Worm (Caenorhabditis elegans): ENCODE data around the gene ocam-1.

ocam-1 gene

DNA sequence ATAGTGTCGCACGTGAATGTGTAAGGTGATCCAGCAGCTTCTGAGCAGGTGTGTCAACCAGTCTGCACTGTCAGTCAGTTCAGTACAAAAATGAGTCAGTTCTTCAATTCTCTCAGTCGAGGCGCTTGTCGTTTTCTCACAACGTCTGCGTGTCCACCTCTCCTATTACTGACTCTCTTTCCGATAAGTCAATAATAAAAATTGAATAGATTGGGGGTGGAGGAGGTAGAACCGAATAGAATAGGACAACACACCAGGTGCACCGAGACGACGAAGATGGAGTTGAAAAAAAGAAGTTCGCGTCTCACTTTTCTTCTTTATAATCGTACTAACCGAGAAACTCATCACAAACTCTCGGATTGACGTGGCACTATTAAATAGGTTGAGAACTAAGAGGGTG is 39.7 kb downstream of the ocam-1 start:
- TF ChIP-seq ztf-23 (GFP tag; IDR thresholded peaks at IDR 0.05): no peak
- no peak for TF ChIP-seq med-1 (GFP tag; optimal IDR thresholded peaks at IDR 0.05; ENCODE audit: insufficient read depth)
- no peak for TF ChIP-seq klf-2 (GFP tag; conservative IDR thresholded peaks at IDR 0.05)
- TF ChIP-seq tab-1 (GFP tag; IDR thresholded peaks at IDR 0.05): no peak
- no peak for TF ChIP-seq flt-1 (GFP tag; IDR thresholded peaks at IDR 0.05)
- TF ChIP-seq cog-1 (tag; optimal IDR thresholded peaks at IDR 0.05): no peak
- no peak for TF ChIP-seq ztf-29 (GFP tag; IDR thresholded peaks at IDR 0.05)
- no peak for TF ChIP-seq T22C8.4 (GFP tag; IDR thresholded peaks at IDR 0.05)
- no peak for TF ChIP-seq ref-1 (GFP tag; conservative IDR thresholded peaks at IDR 0.05)

DNA sequence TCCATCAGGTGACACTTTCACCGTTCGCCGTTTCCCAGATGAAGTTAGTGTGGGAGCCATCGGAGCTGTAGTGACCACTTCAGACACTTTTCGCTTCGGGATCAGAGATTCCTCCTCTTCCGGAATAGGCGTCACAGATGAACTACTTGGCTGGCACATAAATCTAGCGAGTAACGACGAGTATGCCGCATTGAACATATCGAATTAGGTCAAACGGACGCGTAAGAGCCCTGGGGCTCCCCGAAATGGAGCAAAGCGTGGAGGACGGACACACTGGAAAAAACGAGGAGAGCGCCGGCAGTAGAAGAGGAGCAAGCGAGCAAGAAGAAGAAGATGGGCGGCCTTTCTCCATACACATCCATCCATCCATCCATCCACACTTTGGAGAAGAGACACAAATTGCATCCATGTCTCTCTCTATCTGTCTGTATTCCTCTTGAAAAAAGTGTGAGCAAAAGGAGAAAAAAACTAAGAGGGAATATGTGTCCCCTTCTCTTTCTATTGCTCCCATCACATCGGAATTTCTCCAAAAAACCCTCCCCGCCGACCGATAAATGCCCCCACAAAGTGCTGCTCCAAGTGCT is 41.1 kb downstream of the ocam-1 start:
- no peak for TF ChIP-seq ztf-29 (GFP tag; IDR thresholded peaks at IDR 0.05)
- no peak for TF ChIP-seq tab-1 (GFP tag; IDR thresholded peaks at IDR 0.05)
- TF ChIP-seq ztf-23 (GFP tag; IDR thresholded peaks at IDR 0.05): no peak
- no peak for TF ChIP-seq ref-1 (GFP tag; conservative IDR thresholded peaks at IDR 0.05)
- no peak for TF ChIP-seq T22C8.4 (GFP tag; IDR thresholded peaks at IDR 0.05)
- no peak for TF ChIP-seq med-1 (GFP tag; optimal IDR thresholded peaks at IDR 0.05; ENCODE audit: insufficient read depth)
- TF ChIP-seq flt-1 (GFP tag; IDR thresholded peaks at IDR 0.05): no peak
- TF ChIP-seq klf-2 (GFP tag; conservative IDR thresholded peaks at IDR 0.05): no peak
- no peak for TF ChIP-seq cog-1 (tag; optimal IDR thresholded peaks at IDR 0.05)

DNA sequence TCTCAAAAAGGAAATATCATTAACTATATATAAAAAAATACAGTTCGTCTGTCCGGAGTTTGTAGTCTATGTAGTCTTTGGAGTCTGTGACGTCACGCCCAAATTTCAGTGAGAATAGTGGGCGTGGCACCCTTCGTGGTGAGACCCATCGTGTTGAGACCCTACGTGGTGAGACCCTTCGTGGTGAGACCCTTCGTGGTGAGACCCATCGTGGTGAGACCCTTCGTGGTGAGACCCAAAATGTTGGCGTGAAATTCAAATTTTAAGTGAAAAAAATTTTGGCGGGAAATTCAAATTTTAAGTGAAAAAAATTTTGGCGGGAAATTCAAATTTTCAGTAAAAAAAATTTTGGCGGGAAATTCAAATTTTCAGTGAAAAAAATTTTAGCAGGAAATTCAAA is 43.3 kb downstream of the ocam-1 start:
- 0 out of 2 replicates have a peak, but pooled peaks have one; percentile 14 for TF ChIP-seq ztf-23 (GFP tag; IDR thresholded peaks at IDR 0.05)

DNA sequence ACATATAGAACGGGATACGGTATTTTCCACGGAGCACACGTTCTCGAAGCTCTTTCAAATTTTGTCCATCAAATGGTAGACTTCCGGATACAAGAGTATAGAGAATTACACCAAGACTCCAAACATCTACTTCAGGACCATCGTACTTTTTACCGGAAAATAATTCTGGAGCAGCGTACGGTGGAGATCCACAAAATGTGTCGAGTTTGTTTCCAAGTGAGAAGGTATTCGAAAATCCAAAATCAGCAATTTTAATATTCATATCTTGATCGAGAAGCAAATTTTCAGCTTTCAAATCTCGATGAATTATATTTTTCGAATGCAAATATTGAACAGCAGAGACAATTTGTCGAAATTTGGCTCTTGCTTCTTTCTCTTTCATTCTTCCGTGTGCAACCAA is 44.4 kb downstream of the ocam-1 start:
- TF ChIP-seq klf-2 (GFP tag; conservative IDR thresholded peaks at IDR 0.05): no peak
- TF ChIP-seq cog-1 (tag; optimal IDR thresholded peaks at IDR 0.05): no peak
- no peak for TF ChIP-seq flt-1 (GFP tag; IDR thresholded peaks at IDR 0.05)
- no peak for TF ChIP-seq T22C8.4 (GFP tag; IDR thresholded peaks at IDR 0.05)
- no peak for TF ChIP-seq ztf-23 (GFP tag; IDR thresholded peaks at IDR 0.05)
- no peak for TF ChIP-seq ztf-29 (GFP tag; IDR thresholded peaks at IDR 0.05)
- TF ChIP-seq tab-1 (GFP tag; IDR thresholded peaks at IDR 0.05): no peak
- TF ChIP-seq med-1 (GFP tag; optimal IDR thresholded peaks at IDR 0.05; ENCODE audit: insufficient read depth): no peak
- TF ChIP-seq ref-1 (GFP tag; conservative IDR thresholded peaks at IDR 0.05): no peak

DNA sequence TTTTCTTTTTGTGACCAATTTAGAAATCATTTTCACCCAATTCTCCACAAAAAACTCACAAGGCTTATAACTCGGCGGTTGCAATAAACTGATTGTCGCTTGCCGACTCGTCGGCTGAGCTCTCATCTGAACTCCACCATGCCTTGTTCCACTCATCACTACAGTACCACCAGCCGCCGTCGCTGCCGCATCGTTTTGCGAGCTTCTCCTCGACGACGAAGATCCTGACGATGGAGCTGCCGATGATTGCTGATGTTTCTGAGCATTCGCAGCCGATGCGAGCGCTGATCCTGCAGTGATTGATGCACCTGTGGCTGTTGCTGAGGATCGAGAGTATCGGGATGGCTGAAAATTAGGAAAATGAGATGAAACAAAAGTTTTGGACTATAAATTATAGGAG is 46.9 kb downstream of the ocam-1 start:
- TF ChIP-seq T22C8.4 (GFP tag; IDR thresholded peaks at IDR 0.05) (no peak), ztf-29 (GFP tag; IDR thresholded peaks at IDR 0.05) (no peak), cog-1 (tag; optimal IDR thresholded peaks at IDR 0.05) (no peak), tab-1 (GFP tag; IDR thresholded peaks at IDR 0.05) (no peak), med-1 (GFP tag; optimal IDR thresholded peaks at IDR 0.05; ENCODE audit: insufficient read depth) (no peak)

All from whole organism, midembryonic.